Fruit fly (Drosophila melanogaster) whole organism, embryonic: ENCODE data around the gene bark.

Experiments used
- CG11695 ChIP-seq: fragments of 200-800 bp; sonication (Bioruptor generic); IDR thresholded peaks from 3 replicates; pipeline ENCODE4 v1.3.6; 2022; ENCODE audit warnings: missing biosample characterization, missing genetic modification characterization
- CG12071 ChIP-seq: fragments of 200-800 bp; sonication (Bioruptor generic); optimal IDR thresholded peaks from 3 replicates; lab custom pipeline; 2018; ENCODE audit warnings: missing biosample characterization, mild to moderate bottlenecking, missing genetic modification characterization
- CG12236 ChIP-seq: fragments of 200-800 bp; sonication (Bioruptor generic); optimal IDR thresholded peaks from 2 replicates; lab custom pipeline; 2016; ENCODE audit warnings: missing biosample characterization, missing genetic modification characterization
- CG13287 ChIP-seq: fragments of 200-800 bp; sonication (Bioruptor generic); IDR thresholded peaks from 2 replicates; pipeline ENCODE4 v1.3.6; 2022; ENCODE audit warnings: missing biosample characterization, missing genetic modification characterization; ENCODE audit not compliant: partially characterized antibody
- CG13624 ChIP-seq: fragments of 200-800 bp; sonication (Bioruptor generic); optimal IDR thresholded peaks from 2 replicates; lab custom pipeline; 2016; ENCODE audit warnings: missing biosample characterization, missing genetic modification characterization
- CG14014 ChIP-seq: fragments of 200-800 bp; sonication (Bioruptor generic); IDR thresholded peaks from 2 replicates; pipeline ENCODE4 v1.3.6; 2022; ENCODE audit warnings: missing biosample characterization, missing genetic modification characterization
- CG17361 ChIP-seq: fragments of 200-800 bp; sonication (Bioruptor generic); IDR thresholded peaks from 3 replicates; pipeline ENCODE4 v1.3.6; 2022; ENCODE audit warnings: missing biosample characterization, missing genetic modification characterization
- CG17385 ChIP-seq: fragments of 200-800 bp; sonication (Bioruptor generic); optimal IDR thresholded peaks from 3 replicates; lab custom pipeline; 2018; ENCODE audit warnings: missing biosample characterization, mild to moderate bottlenecking, missing genetic modification characterization
- CG34224 ChIP-seq: fragments of 200-800 bp; sonication (Bioruptor generic); IDR thresholded peaks from 3 replicates; pipeline ENCODE4 v1.3.6; 2022; ENCODE audit warnings: missing biosample characterization, missing genetic modification characterization; ENCODE audit not compliant: partially characterized antibody
- CG34422 ChIP-seq: fragments of 200-800 bp; sonication (Bioruptor generic); IDR thresholded peaks from 3 replicates; pipeline ENCODE4 v1.3.6; 2022; ENCODE audit warnings: missing biosample characterization, missing genetic modification characterization
- CG6791 ChIP-seq: fragments of 200-800 bp; sonication (Bioruptor generic); IDR thresholded peaks from 3 replicates; pipeline ENCODE4 v1.3.6; 2022; ENCODE audit warnings: missing biosample characterization, missing genetic modification characterization; ENCODE audit not compliant: partially characterized antibody
- CG6813 ChIP-seq: fragments of 200-800 bp; sonication (Bioruptor generic); optimal IDR thresholded peaks from 2 replicates; lab custom pipeline; 2017; ENCODE audit warnings: missing biosample characterization, missing genetic modification characterization, mild to moderate bottlenecking, moderate library complexity, missing genetic modification reagents
- CG7839 ChIP-seq: fragments of 200-800 bp; sonication (Bioruptor generic); optimal IDR thresholded peaks from 3 replicates; lab custom pipeline; 2018; ENCODE audit warnings: missing biosample characterization, mild to moderate bottlenecking, missing genetic modification characterization, moderate library complexity
- CG8290 ChIP-seq, 3 experiments: fragments of 200-800 bp; sonication (Bioruptor generic); optimal IDR thresholded peaks; 2 replicates each; lab custom pipeline; 2016 to 2019; ENCODE audit warnings: missing biosample characterization in 3 of 3, missing genetic modification characterization in 3 of 3, mild to moderate bottlenecking in 2 of 3, moderate library complexity in 1 of 3
- Dip2 ChIP-seq: fragments of 200-800 bp; sonication (Bioruptor generic); IDR thresholded peaks from 2 replicates; pipeline ENCODE4 v1.3.6; 2022; ENCODE audit warnings: missing biosample characterization, missing genetic modification characterization
- Dll ChIP-seq: fragments of 200-800 bp; sonication (Bioruptor generic); IDR thresholded peaks from 4 replicates; pipeline ENCODE4 v1.3.6; 2022; ENCODE audit warnings: missing biosample characterization, missing genetic modification characterization; ENCODE audit not compliant: partially characterized antibody
- Eip74EF ChIP-seq, 2 experiments: fragments of 200-800 bp in 1 of 2; fragments of >200 bp in 1 of 2; sonication (Bioruptor generic) in 1 of 2; optimal IDR thresholded peaks; 2 replicates each; lab custom pipeline; 2017 to 2019; ENCODE audit warnings: missing biosample characterization in 2 of 2, missing genetic modification characterization in 2 of 2, mild to moderate bottlenecking in 1 of 2, moderate library complexity in 1 of 2
- Hr78 ChIP-seq, 2 experiments: fragments of 200-800 bp in 1 of 2; fragments of >200 bp in 1 of 2; sonication (Bioruptor generic) in 1 of 2; optimal IDR thresholded peaks; 2 replicates each; lab custom pipeline; 2017 to 2019; ENCODE audit warnings: missing biosample characterization in 2 of 2, missing genetic modification characterization in 2 of 2, mild to moderate bottlenecking in 1 of 2, moderate library complexity in 1 of 2
- MTF-1 ChIP-seq: fragments of 200-800 bp; sonication (Bioruptor generic); optimal IDR thresholded peaks from 2 replicates; lab custom pipeline; 2018; ENCODE audit warnings: missing biosample characterization, mild to moderate bottlenecking, missing genetic modification characterization, borderline replicate concordance
- Med ChIP-seq: fragments of 200-800 bp; sonication (Bioruptor generic); peaks from one replicate; lab custom pipeline; 2016; ENCODE audit warnings: missing biosample characterization, missing genetic modification characterization, mild to moderate bottlenecking, inconsistent platforms, moderate library complexity
- Myb ChIP-seq: fragments of 200-800 bp; sonication (Bioruptor generic); optimal IDR thresholded peaks from 2 replicates; lab custom pipeline; 2016; ENCODE audit warnings: missing biosample characterization, missing genetic modification characterization
- NFAT ChIP-seq: fragments of 200-800 bp; sonication (Bioruptor generic); IDR thresholded peaks from 2 replicates; pipeline ENCODE4 v1.3.6; 2022; ENCODE audit warnings: missing biosample characterization, missing genetic modification characterization
- Nf-YA ChIP-seq: fragments of 200-800 bp; sonication (Bioruptor generic); IDR thresholded peaks from 2 replicates; pipeline ENCODE4 v1.3.6; 2022; ENCODE audit warnings: missing biosample characterization, missing genetic modification characterization
- Opbp ChIP-seq: fragments of 200-800 bp; sonication (Bioruptor generic); IDR thresholded peaks from 3 replicates; pipeline ENCODE4 v1.3.6; 2022; ENCODE audit warnings: missing biosample characterization, missing genetic modification characterization; ENCODE audit not compliant: partially characterized antibody
- Scr ChIP-seq: fragments of 200-800 bp; sonication (Bioruptor generic); IDR thresholded peaks from 2 replicates; pipeline ENCODE4 v1.3.6; 2022; ENCODE audit warnings: missing biosample characterization, missing genetic modification characterization; ENCODE audit not compliant: partially characterized antibody
- Trl ChIP-seq, 3 experiments: fragments of >200 bp in 2 of 3; fragments of 200-800 bp in 1 of 3; sonication (Bioruptor generic) in 1 of 3; optimal IDR thresholded peaks; 2 replicates in 1 of 3; 3 replicates in 2 of 3; lab custom pipeline; 2016 to 2017; ENCODE audit warnings: missing biosample characterization in 1 of 3, missing genetic modification characterization in 1 of 3
- Xrp1 ChIP-seq: fragments of 200-800 bp; sonication (Bioruptor generic); IDR thresholded peaks from 2 replicates; pipeline ENCODE4 v1.3.6; 2022; ENCODE audit warnings: missing biosample characterization, missing genetic modification characterization
- bigmax ChIP-seq: fragments of 200-800 bp; sonication (Bioruptor generic); optimal IDR thresholded peaks from 2 replicates; lab custom pipeline; 2018; ENCODE audit warnings: missing biosample characterization, mild to moderate bottlenecking, missing genetic modification characterization
- cad ChIP-seq: fragments of >200 bp; optimal IDR thresholded peaks from 2 replicates; lab custom pipeline; 2017; ENCODE audit warnings: missing biosample characterization, missing genetic modification characterization
- caup ChIP-seq: fragments of 200-800 bp; sonication (Bioruptor generic); optimal IDR thresholded peaks from 3 replicates; lab custom pipeline; 2017; ENCODE audit warnings: missing biosample characterization, mild to moderate bottlenecking, missing genetic modification characterization, moderate library complexity; ENCODE audit not compliant: severe bottlenecking
- chinmo ChIP-seq: fragments of 200-800 bp; sonication (Bioruptor generic); IDR thresholded peaks from 4 replicates; pipeline ENCODE4 v1.3.6; 2022; ENCODE audit warnings: missing biosample characterization, missing genetic modification characterization; ENCODE audit not compliant: partially characterized antibody
- chm ChIP-seq: fragments of 200-800 bp; sonication (Bioruptor generic); IDR thresholded peaks from 2 replicates; pipeline ENCODE4 v1.3.6; 2022; ENCODE audit warnings: missing biosample characterization, missing genetic modification characterization
- crc ChIP-seq: fragments of 200-800 bp; sonication (Bioruptor generic); optimal IDR thresholded peaks from 2 replicates; lab custom pipeline; 2016; ENCODE audit warnings: missing biosample characterization, missing genetic modification characterization
- crp ChIP-seq, 2 experiments: fragments of 200-800 bp; sonication (Bioruptor generic); optimal IDR thresholded peaks; 2 replicates in 1 of 2; 3 replicates in 1 of 2; lab custom pipeline; 2017; ENCODE audit warnings: missing biosample characterization in 2 of 2, missing genetic modification characterization in 2 of 2, mild to moderate bottlenecking in 1 of 2, moderate library complexity in 1 of 2
- ems ChIP-seq: fragments of 200-800 bp; sonication (Bioruptor generic); optimal IDR thresholded peaks from 3 replicates; lab custom pipeline; 2016; ENCODE audit warnings: missing biosample characterization, missing genetic modification characterization
- ftz-f1 ChIP-seq: fragments of 200-800 bp; sonication (Bioruptor generic); optimal IDR thresholded peaks from 2 replicates; lab custom pipeline; 2016; ENCODE audit warnings: missing biosample characterization, missing genetic modification characterization
- grn ChIP-seq: fragments of 200-800 bp; sonication (Bioruptor generic); optimal IDR thresholded peaks from 3 replicates; lab custom pipeline; 2017; ENCODE audit warnings: missing biosample characterization, missing genetic modification characterization
- her ChIP-seq: fragments of 200-800 bp; sonication (Bioruptor generic); optimal IDR thresholded peaks from 2 replicates; lab custom pipeline; 2016; ENCODE audit warnings: missing biosample characterization, missing genetic modification characterization
- lbe ChIP-seq: fragments of 200-800 bp; sonication (Bioruptor generic); optimal IDR thresholded peaks from 2 replicates; lab custom pipeline; 2016; ENCODE audit warnings: missing biosample characterization, mild to moderate bottlenecking, missing genetic modification characterization
- lola ChIP-seq, 3 experiments: fragments of >200 bp in 2 of 3; fragments of 200-800 bp in 1 of 3; sonication (Bioruptor generic) in 1 of 3; optimal IDR thresholded peaks; 2 replicates each; lab custom pipeline; 2017 to 2019; ENCODE audit warnings: missing biosample characterization in 3 of 3, missing genetic modification characterization in 3 of 3, mild to moderate bottlenecking in 1 of 3, moderate library complexity in 1 of 3
- nom ChIP-seq: fragments of 200-800 bp; sonication (Bioruptor generic); optimal IDR thresholded peaks from 2 replicates; lab custom pipeline; 2017; ENCODE audit warnings: missing biosample characterization, missing genetic modification characterization, mild to moderate bottlenecking, moderate library complexity, missing genetic modification reagents
- oc ChIP-seq: fragments of 200-800 bp; sonication (Bioruptor generic); optimal IDR thresholded peaks from 2 replicates; lab custom pipeline; 2018; ENCODE audit warnings: missing biosample characterization, mild to moderate bottlenecking, missing genetic modification characterization, moderate library complexity
- otp ChIP-seq: fragments of 200-800 bp; sonication (Bioruptor generic); IDR thresholded peaks from 3 replicates; pipeline ENCODE4, ENCODE4 v1.3.6; 2022; ENCODE audit warnings: missing biosample characterization, missing genetic modification characterization
- pros ChIP-seq: fragments of 200-800 bp; sonication (Bioruptor generic); optimal IDR thresholded peaks from 3 replicates; lab custom pipeline; 2019; ENCODE audit warnings: missing biosample characterization, mild to moderate bottlenecking, missing genetic modification characterization, moderate library complexity
- so ChIP-seq: fragments of 200-800 bp; sonication (Bioruptor generic); IDR thresholded peaks from 3 replicates; pipeline ENCODE4 v1.3.6; 2022; ENCODE audit warnings: missing biosample characterization, missing genetic modification characterization
- sr ChIP-seq: fragments of 200-800 bp; sonication (Bioruptor generic); IDR thresholded peaks from 3 replicates; pipeline ENCODE4 v1.3.6; 2022; ENCODE audit warnings: missing biosample characterization, missing genetic modification characterization

The bark gene

dm6 chr2L:3787028-3787427 lies at the start of gene bark:
bark (plus strand) TSS chr2L:3787167.
- TF ChIP-seq ftz-f1 (GFP tag; lab: Kevin White, UChicago), result peak; percentile 17
- TF ChIP-seq pros, result peak; percentile 61
- TF ChIP-seq nom (GFP tag; lab: Kevin White, UChicago), result peak; percentile 63
- TF ChIP-seq Dll (GFP tag; lab: Robert Waterston, UW), result 0 out of 4 replicates have a peak, but pooled peaks have one; percentile 30
- TF ChIP-seq CG34422 (GFP tag; lab: Robert Waterston, UW), result peak; percentile 51; the same call in 1 of the 3 replicates
- peak; percentile 34; the same call in 1 of the 2 replicates for TF ChIP-seq NFAT (GFP tag; lab: Robert Waterston, UW)
- TF ChIP-seq so (GFP tag; lab: Robert Waterston, UW), result peak; percentile 20; the same call in 1 of the 3 replicates
- TF ChIP-seq chm (GFP tag; lab: Robert Waterston, UW), result peak; percentile 58; the same call in 1 of the 2 replicates
- no peak for TF ChIP-seq lola (GFP tag; optimal IDR thresholded peaks at IDR 0.05; lab: Kevin White, UChicago)
- TF ChIP-seq sr (GFP tag; lab: Robert Waterston, UW), result no peak
- peak; percentile 13 for TF ChIP-seq her (GFP tag; lab: Kevin White, UChicago)
- no peak for TF ChIP-seq CG8290 (GFP tag; optimal IDR thresholded peaks at IDR 0.05; lab: Kevin White, UChicago)
- TF ChIP-seq CG8290 (tag; optimal IDR thresholded peaks at IDR 0.05; lab: Kevin White, UChicago), result peak in 1 of 2 experiments; percentile 48
- TF ChIP-seq bigmax (GFP tag; lab: Kevin White, UChicago), result peak; percentile 43
- peak; percentile 9; the same call in 1 of the 2 replicates for TF ChIP-seq CG14014
- TF ChIP-seq Dip2, result no peak
- peak; percentile 27; the same call in 1 of the 3 replicates for TF ChIP-seq Opbp (GFP tag; lab: Robert Waterston, UW)
- peak; percentile 9 for TF ChIP-seq oc
- peak; percentile 3 for TF ChIP-seq crc (GFP tag; lab: Kevin White, UChicago)
- no peak for TF ChIP-seq CG17361 (GFP tag; lab: Robert Waterston, UW)
- TF ChIP-seq Hr78 (GFP tag; optimal IDR thresholded peaks at IDR 0.05; lab: Kevin White, UChicago), result peak in 1 of 2 experiments; percentile 23
- TF ChIP-seq CG34224 (GFP tag; lab: Robert Waterston, UW), result peak; percentile 48; the same call in 2 of the 3 replicates
- peak; percentile 27 for TF ChIP-seq CG13624 (GFP tag; lab: Kevin White, UChicago)
- peak; percentile 25 for TF ChIP-seq caup (GFP tag; lab: Kevin White, UChicago)
- TF ChIP-seq Scr (GFP tag; lab: Robert Waterston, UW), result peak; percentile 21; the same call in 1 of the 2 replicates
- TF ChIP-seq CG11695 (GFP tag; lab: Robert Waterston, UW), result 0 out of 3 replicates have a peak, but pooled peaks have one; percentile 31
- TF ChIP-seq Xrp1 (GFP tag; lab: Robert Waterston, UW), result peak; percentile 26; the same call in 1 of the 2 replicates
- peak; percentile 93; the same call in 3 of the 4 replicates for TF ChIP-seq chinmo (GFP tag; lab: Robert Waterston, UW)
- TF ChIP-seq crp (GFP tag; optimal IDR thresholded peaks at IDR 0.05; lab: Kevin White, UChicago), result no peak
- peak; percentile 54 for TF ChIP-seq CG13287 (GFP tag; lab: Robert Waterston, UW)
- TF ChIP-seq otp (GFP tag; lab: Robert Waterston, UW), result peak; percentile 20; the same call in 1 of the 3 replicates
- TF ChIP-seq CG17385, result peak; percentile 27
- TF ChIP-seq CG12071 (GFP tag; lab: Kevin White, UChicago), result peak; percentile 21
- no peak for TF ChIP-seq CG12236 (GFP tag; lab: Kevin White, UChicago)
- TF ChIP-seq CG7839 (tag; lab: Kevin White, UChicago), result no peak
- TF ChIP-seq Nf-YA (GFP tag; lab: Robert Waterston, UW), result 0 out of 2 replicates have a peak, but pooled peaks have one; percentile 16
- TF ChIP-seq cad, result no peak
- peak in 1 of 2 experiments; percentile 0 for TF ChIP-seq Eip74EF (GFP tag; optimal IDR thresholded peaks at IDR 0.05; lab: Kevin White, UChicago)
- TF ChIP-seq Trl (optimal IDR thresholded peaks at IDR 0.05; lab: Kevin White, UChicago), result peak; percentile 80 to 91
- peak; percentile 67 for TF ChIP-seq Trl (GFP tag; optimal IDR thresholded peaks at IDR 0.05; lab: Kevin White, UChicago)
- peak; percentile 76 for TF ChIP-seq Med (GFP tag; lab: Kevin White, UChicago)
- peak; percentile 83 for TF ChIP-seq lbe (GFP tag; lab: Kevin White, UChicago)
- no peak for TF ChIP-seq ems (GFP tag; lab: Kevin White, UChicago)
- TF ChIP-seq CG6813 (GFP tag; lab: Kevin White, UChicago), result peak; percentile 26
- TF ChIP-seq CG6791, result peak; percentile 40; the same call in 1 of the 3 replicates
- TF ChIP-seq grn, result peak; percentile 39
- TF ChIP-seq Myb (GFP tag; lab: Kevin White, UChicago), result no peak
- no peak for TF ChIP-seq MTF-1 (GFP tag; lab: Kevin White, UChicago)
